Worm (Caenorhabditis elegans) whole organism, young adult: ENCODE results near the gene cdc-48.1.

Source experiments
- F52B5.7 ChIP-seq: sonication (generic microtip); optimal IDR thresholded peaks from 2 replicates; lab custom pipeline; 2016; ENCODE audit warnings: mild to moderate bottlenecking, missing genetic modification characterization, missing compliant biosample characterization
- K11D2.4 ChIP-seq: fragments of 200-800 bp; sonication (Bioruptor generic); IDR thresholded peaks from 2 replicates; pipeline ENCODE4 v1.3.6; 2022; ENCODE audit warnings: missing genetic modification reagents, missing genetic modification characterization, missing compliant biosample characterization
- Y95B8A.8 ChIP-seq: fragments of 200-800 bp; sonication (Bioruptor generic); IDR thresholded peaks from 2 replicates; pipeline ENCODE4 v1.3.6; 2022; ENCODE audit warnings: missing genetic modification reagents, missing genetic modification characterization, missing compliant biosample characterization
- ZK185.1 ChIP-seq: sonication (generic microtip); optimal IDR thresholded peaks from 2 replicates; lab custom pipeline; 2016; ENCODE audit warnings: mild to moderate bottlenecking, missing genetic modification characterization, missing compliant biosample characterization; ENCODE audit not compliant: poor library complexity, severe bottlenecking
- ama-1 ChIP-seq, 3 experiments: fragments of 150-350 bp in 1 of 3; sonication (generic microtip) in 2 of 3; optimal IDR thresholded peaks; 2 replicates each; lab custom pipeline; 2014 to 2018; ENCODE audit warnings: missing biosample characterization in 2 of 3, missing genetic modification characterization in 2 of 3, missing genetic modification reagents in 2 of 3
- aptf-3 ChIP-seq: fragments of 200-800 bp; sonication (Bioruptor generic); IDR thresholded peaks from 2 replicates; pipeline ENCODE4 v1.3.6; 2022; ENCODE audit warnings: missing genetic modification characterization, missing compliant biosample characterization
- bed-2 ChIP-seq: fragments of 200-800 bp; sonication (Bioruptor generic); IDR thresholded peaks from 2 replicates; pipeline ENCODE4 v1.3.6; 2022; ENCODE audit warnings: missing genetic modification reagents, missing genetic modification characterization, missing compliant biosample characterization
- ceh-100 ChIP-seq: fragments of 200-800 bp; sonication (Bioruptor generic); IDR thresholded peaks from 2 replicates; pipeline ENCODE4 v1.3.6; 2022; ENCODE audit warnings: missing genetic modification reagents, missing genetic modification characterization, missing compliant biosample characterization
- ceh-27 ChIP-seq: fragments of 200-800 bp; sonication (Bioruptor generic); optimal IDR thresholded peaks from 2 replicates; lab custom pipeline; 2018; ENCODE audit warnings: mild to moderate bottlenecking, missing genetic modification characterization, moderate library complexity, missing compliant biosample characterization
- ceh-58 ChIP-seq: fragments of 200-800 bp; sonication (Bioruptor generic); IDR thresholded peaks from 2 replicates; pipeline ENCODE4 v1.3.6; 2022; ENCODE audit warnings: missing genetic modification characterization, missing compliant biosample characterization
- ceh-91 ChIP-seq: fragments of 200-800 bp; sonication (Bioruptor generic); IDR thresholded peaks from 2 replicates; pipeline ENCODE4 v1.3.6; 2022; ENCODE audit warnings: missing genetic modification reagents, missing genetic modification characterization, missing compliant biosample characterization
- dpff-1 ChIP-seq: sonication (generic microtip); optimal IDR thresholded peaks from 2 replicates; lab custom pipeline; 2017; ENCODE audit warnings: mild to moderate bottlenecking, missing genetic modification characterization, missing compliant biosample characterization
- efl-1 ChIP-seq: fragments of 150-350 bp; optimal IDR thresholded peaks from 2 replicates; lab custom pipeline; 2014; ENCODE audit warnings: missing biosample characterization, missing genetic modification reagents, missing genetic modification characterization
- egl-44 ChIP-seq: fragments of 200-800 bp; sonication (Bioruptor generic); IDR thresholded peaks from 2 replicates; pipeline ENCODE4 v1.3.6; 2022; ENCODE audit warnings: missing genetic modification reagents, missing genetic modification characterization, missing compliant biosample characterization
- him-1 ChIP-seq: sonication (generic microtip); optimal IDR thresholded peaks from 2 replicates; lab custom pipeline; 2016; ENCODE audit warnings: missing genotype, missing genetic modification reagents, missing genetic modification characterization, missing compliant biosample characterization
- hlh-12 ChIP-seq: sonication (generic microtip); optimal IDR thresholded peaks from 2 replicates; lab custom pipeline; 2016; ENCODE audit warnings: missing genetic modification characterization, missing compliant biosample characterization
- hmg-1.2 ChIP-seq: fragments of 200-800 bp; sonication (Bioruptor generic); IDR thresholded peaks from 2 replicates; pipeline ENCODE4 v1.3.6; 2022; ENCODE audit warnings: missing genetic modification reagents, missing genetic modification characterization, missing compliant biosample characterization
- hrde-1 ChIP-seq: sonication (generic microtip); optimal IDR thresholded peaks from 2 replicates; lab custom pipeline; 2016; ENCODE audit warnings: missing genetic modification characterization, mild to moderate bottlenecking, missing compliant biosample characterization, moderate library complexity, missing genotype, missing genetic modification reagents, borderline replicate concordance
- hsf-1 ChIP-seq: fragments of 200-800 bp; sonication (Bioruptor generic); IDR thresholded peaks from 2 replicates; pipeline ENCODE4 v1.3.6; 2022; ENCODE audit warnings: missing genetic modification reagents, missing genetic modification characterization, missing compliant biosample characterization
- lsy-27 ChIP-seq: sonication (generic microtip); optimal IDR thresholded peaks from 2 replicates; lab custom pipeline; 2017; ENCODE audit warnings: missing genetic modification characterization, mild to moderate bottlenecking, missing compliant biosample characterization, antibody characterized with exemption, missing genotype, borderline replicate concordance; ENCODE audit not compliant: insufficient read depth
- madf-3 ChIP-seq: fragments of 200-800 bp; sonication (Bioruptor generic); IDR thresholded peaks from 2 replicates; pipeline ENCODE4 v1.3.6; 2022; ENCODE audit warnings: missing genetic modification reagents, missing genetic modification characterization, missing compliant biosample characterization
- mcd-1 ChIP-seq: fragments of 200-800 bp; sonication (Bioruptor generic); IDR thresholded peaks from 2 replicates; pipeline ENCODE4 v1.3.6; 2022; ENCODE audit warnings: missing genetic modification reagents, missing genetic modification characterization, missing compliant biosample characterization
- mel-28 ChIP-seq: sonication (generic microtip); optimal IDR thresholded peaks from 2 replicates; lab custom pipeline; 2016; ENCODE audit warnings: borderline replicate concordance, mild to moderate bottlenecking, missing genetic modification characterization, missing compliant biosample characterization
- nhr-120 ChIP-seq: fragments of 200-800 bp; sonication (Bioruptor generic); IDR thresholded peaks from 2 replicates; pipeline ENCODE4 v1.3.6; 2022; ENCODE audit warnings: missing genetic modification characterization, missing compliant biosample characterization
- pha-4 ChIP-seq: fragments of 150-350 bp; sonication (generic microtip); optimal IDR thresholded peaks from 2 replicates; lab custom pipeline; 2014; ENCODE audit warnings: missing biosample characterization, missing genetic modification reagents, missing genetic modification characterization
- rec-8 ChIP-seq, 2 experiments: sonication (generic microtip); optimal IDR thresholded peaks; 2 replicates each; lab custom pipeline; 2016; ENCODE audit warnings: mild to moderate bottlenecking in 2 of 2, missing genetic modification characterization in 2 of 2, missing genetic modification reagents in 2 of 2, missing genotype in 2 of 2, missing biosample characterization in 1 of 2, missing compliant biosample characterization in 1 of 2, moderate library complexity in 1 of 2
- snpc-4 ChIP-seq, 5 experiments: fragments of 150-350 bp in 1 of 5; sonication (generic microtip) in 4 of 5; optimal IDR thresholded peaks; 2 replicates each; lab custom pipeline; 2014 to 2018; ENCODE audit warnings: missing genetic modification characterization in 5 of 5, missing biosample characterization in 3 of 5, antibody characterized with exemption in 2 of 5, mild to moderate bottlenecking in 2 of 5, missing compliant biosample characterization in 2 of 5, missing genotype in 2 of 5, moderate library complexity in 2 of 5, missing genetic modification reagents in 1 of 5
- somi-1 ChIP-seq: fragments of 200-800 bp; sonication (Bioruptor generic); optimal IDR thresholded peaks from 2 replicates; lab custom pipeline; 2018; ENCODE audit warnings: mild to moderate bottlenecking, missing genetic modification characterization, missing compliant biosample characterization
- tbp1 ChIP-seq: fragments of 200-800 bp; sonication (Bioruptor generic); optimal IDR thresholded peaks from 2 replicates; lab custom pipeline; 2018; ENCODE audit warnings: mild to moderate bottlenecking, missing genetic modification characterization, missing compliant biosample characterization
- tlf-1 ChIP-seq: fragments of 200-800 bp; sonication (Bioruptor generic); optimal IDR thresholded peaks from 2 replicates; lab custom pipeline; 2018; ENCODE audit warnings: mild to moderate bottlenecking, missing genetic modification characterization, missing compliant biosample characterization
- unc-62 ChIP-seq: fragments of 150-350 bp; optimal IDR thresholded peaks from 2 replicates; lab custom pipeline; 2014; ENCODE audit warnings: missing biosample characterization, missing genetic modification reagents, missing genetic modification characterization
- xnd-1 ChIP-seq: sonication (generic microtip); optimal IDR thresholded peaks from 2 replicates; lab custom pipeline; 2016; ENCODE audit warnings: missing genotype, missing genetic modification reagents, missing genetic modification characterization, missing compliant biosample characterization
- zfh-2 ChIP-seq: fragments of 200-800 bp; sonication (Bioruptor generic); conservative IDR thresholded peaks from 2 replicates; pipeline ENCODE4 v1.3.6; 2022; ENCODE audit warnings: missing genetic modification reagents, missing genetic modification characterization, missing compliant biosample characterization
- ztf-18 ChIP-seq: sonication (generic microtip); optimal IDR thresholded peaks from 2 replicates; lab custom pipeline; 2016; ENCODE audit warnings: missing genotype, mild to moderate bottlenecking, missing genetic modification characterization, missing compliant biosample characterization
- ztf-26 ChIP-seq: sonication (generic microtip); optimal IDR thresholded peaks from 2 replicates; lab custom pipeline; 2017; ENCODE audit warnings: missing genetic modification characterization, missing compliant biosample characterization
- ztf-6 ChIP-seq: fragments of 200-800 bp; sonication (Bioruptor generic); IDR thresholded peaks from 2 replicates; pipeline ENCODE4 v1.3.6; 2022; ENCODE audit warnings: missing genetic modification reagents, missing genetic modification characterization, missing compliant biosample characterization

Gene cdc-48.1

DNA sequence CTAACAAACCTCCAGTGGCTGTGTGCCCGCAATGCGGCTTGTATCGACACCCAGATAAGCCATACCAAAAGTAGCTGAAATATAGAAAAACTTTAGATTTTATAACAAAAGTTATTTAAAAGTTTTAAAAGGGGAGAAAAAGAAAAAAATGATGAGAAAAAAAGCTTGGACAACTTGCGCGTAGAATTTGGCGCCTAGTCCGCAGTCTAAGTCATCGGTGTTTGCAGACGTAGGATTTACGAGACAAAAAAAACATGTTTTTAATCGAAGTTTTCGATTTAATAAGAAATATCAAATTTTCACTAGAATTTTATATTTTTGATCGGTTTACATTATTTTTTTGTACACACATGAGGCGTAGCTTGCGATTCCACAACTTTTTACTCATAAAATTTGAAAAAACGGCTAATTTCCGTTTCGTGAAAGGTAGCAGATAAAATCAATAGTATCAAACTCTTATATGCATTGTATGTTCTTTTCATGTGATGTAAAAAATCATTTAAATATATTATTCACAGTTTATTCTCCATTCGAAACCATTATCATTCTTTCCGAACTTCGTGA, 21.2 kb downstream of the cdc-48.1 start, which contains the start of gene pro-1 (continued):
- peak; percentile 85 for TF ChIP-seq Y95B8A.8
- TF ChIP-seq mel-28, result peak; percentile 65
- TF ChIP-seq ztf-26 (tag; lab: Kevin White, UChicago), result peak; percentile 89
- peak; percentile 66 for TF ChIP-seq ceh-100 (GFP tag; lab: Robert Waterston, UW)
- TF ChIP-seq dpff-1, result no peak
- TF ChIP-seq aptf-3 (GFP tag; lab: Robert Waterston, UW), result peak; percentile 91; the same call in 1 of the 2 replicates
- no peak for TF ChIP-seq zfh-2 (GFP tag; lab: Robert Waterston, UW)
- TF ChIP-seq ZK185.1, result peak; percentile 90
- peak; percentile 81 for TF ChIP-seq ama-1 (optimal IDR thresholded peaks at IDR 0.05; lab: Kevin White, UChicago)
- peak in 1 of 2 experiments; percentile 30 for TF ChIP-seq ama-1 (GFP tag; optimal IDR thresholded peaks at IDR 0.05; lab: Kevin White, UChicago)
- no peak for TF ChIP-seq ztf-18 (tag; lab: Kevin White, UChicago)
- peak; percentile 28 for TF ChIP-seq somi-1 (GFP tag; lab: Kevin White, UChicago)
- no peak for TF ChIP-seq hlh-12 (tag; lab: Kevin White, UChicago)
- TF ChIP-seq hsf-1 (GFP tag; lab: Robert Waterston, UW), result peak; percentile 48
- TF ChIP-seq unc-62 (GFP tag; lab: Kevin White, UChicago), result peak; percentile 84
- no peak for TF ChIP-seq him-1 (tag; lab: Kevin White, UChicago)
- TF ChIP-seq ceh-58, result peak; percentile 37; the same call in 1 of the 2 replicates
- TF ChIP-seq madf-3 (GFP tag; lab: Robert Waterston, UW), result no peak; the same call in 1 of the 2 replicates
- TF ChIP-seq hmg-1.2 (GFP tag; lab: Robert Waterston, UW), result peak; percentile 57
- TF ChIP-seq K11D2.4 (GFP tag; lab: Robert Waterston, UW), result peak; percentile 86
- TF ChIP-seq mcd-1 (GFP tag; lab: Robert Waterston, UW), result peak; percentile 65
- TF ChIP-seq xnd-1 (tag; lab: Kevin White, UChicago), result no peak
- TF ChIP-seq snpc-4 (GFP tag; optimal IDR thresholded peaks at IDR 0.05; lab: Kevin White, UChicago), result no peak
- peak in 2 of 4 experiments; percentile 58 to 67 for TF ChIP-seq snpc-4 (tag; optimal IDR thresholded peaks at IDR 0.05; lab: Kevin White, UChicago)
- no peak for TF ChIP-seq ceh-91 (GFP tag; lab: Robert Waterston, UW)
- peak; percentile 67 for TF ChIP-seq pha-4 (tag; lab: Kevin White, UChicago)
- peak; percentile 76 for TF ChIP-seq tlf-1 (GFP tag; lab: Kevin White, UChicago)
- TF ChIP-seq efl-1 (GFP tag; lab: Kevin White, UChicago), result no peak
- peak; percentile 62 for TF ChIP-seq tbp1 (GFP tag; lab: Kevin White, UChicago)
- peak; percentile 82 for TF ChIP-seq nhr-120 (GFP tag; lab: Robert Waterston, UW)
- no peak for TF ChIP-seq ztf-6 (GFP tag; lab: Robert Waterston, UW)
- TF ChIP-seq F52B5.7 (tag; lab: Kevin White, UChicago), result peak; percentile 86
- TF ChIP-seq ceh-27 (GFP tag; lab: Kevin White, UChicago), result peak; percentile 26

DNA sequence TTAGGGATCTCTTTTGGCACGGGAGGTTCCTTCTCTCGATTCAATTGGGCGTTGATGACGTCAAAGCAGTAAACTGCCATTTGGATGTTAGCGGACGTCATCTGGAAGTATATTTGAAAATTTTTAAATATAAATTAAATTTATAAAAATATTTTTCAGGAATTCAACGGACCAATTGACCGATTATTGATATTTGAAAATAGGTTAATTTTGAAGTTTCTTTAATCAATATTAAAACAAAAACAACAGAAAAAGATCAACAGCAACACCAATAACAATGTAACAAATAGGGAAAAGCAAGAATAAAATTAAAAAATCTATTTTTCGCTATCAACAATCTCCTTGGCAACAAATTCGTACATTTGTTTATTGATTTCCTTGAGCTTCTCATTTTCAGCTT, 24.0 kb downstream of the cdc-48.1 start, which contains the start of gene R166.3:
Gene R166.3, minus strand, starts transcription at position 101 of the 400 bp plus-strand sequence.
- TF ChIP-seq rec-8 (tag; optimal IDR thresholded peaks at IDR 0.05; lab: Kevin White, UChicago) (no peak), lsy-27 (tag; lab: Kevin White, UChicago) (no peak), tbp1 (GFP tag; lab: Kevin White, UChicago) (no peak), egl-44 (GFP tag; lab: Robert Waterston, UW) (no peak), hrde-1 (tag; lab: Kevin White, UChicago) (peak; percentile 5), bed-2 (GFP tag; lab: Robert Waterston, UW) (no peak)
